Fruit fly (Drosophila melanogaster) whole organism, pupa: ENCODE data around the gene Nrx-IV.

Experiments used
- CG13204 ChIP-seq: fragments of 200-800 bp; sonication (Bioruptor generic); optimal IDR thresholded peaks from 2 replicates; lab custom pipeline; 2018; ENCODE audit warnings: missing biosample characterization, mild to moderate bottlenecking, missing genetic modification characterization, moderate library complexity
- CG14655 ChIP-seq: fragments of 200-800 bp; sonication (Bioruptor generic); optimal IDR thresholded peaks from 3 replicates; lab custom pipeline; 2017; ENCODE audit warnings: mild to moderate bottlenecking, missing biosample characterization, missing genetic modification reagents, missing genetic modification characterization
- CG15710 ChIP-seq: fragments of 200-800 bp; sonication (Bioruptor generic); optimal IDR thresholded peaks from 2 replicates; lab custom pipeline; 2018; ENCODE audit warnings: missing biosample characterization, mild to moderate bottlenecking, missing genetic modification characterization, moderate library complexity
- CG32121 ChIP-seq: fragments of 200-800 bp; sonication (Bioruptor generic); IDR thresholded peaks from 2 replicates; pipeline ENCODE4 v1.3.6; 2022; ENCODE audit warnings: missing biosample characterization, missing genetic modification characterization
- CG4496 ChIP-seq: fragments of 200-800 bp; sonication (Bioruptor generic); IDR thresholded peaks from 3 replicates; pipeline ENCODE4 v1.3.6; 2022; ENCODE audit warnings: missing biosample characterization, missing genetic modification characterization
- CG8159 ChIP-seq: fragments of 200-800 bp; sonication (Bioruptor generic); optimal IDR thresholded peaks from 3 replicates; lab custom pipeline; 2018; ENCODE audit warnings: missing biosample characterization, mild to moderate bottlenecking, missing genetic modification characterization, moderate library complexity
- CG9948 ChIP-seq: fragments of 200-800 bp; sonication (Bioruptor generic); optimal IDR thresholded peaks from 2 replicates; lab custom pipeline; 2018; ENCODE audit warnings: missing biosample characterization, mild to moderate bottlenecking, missing genetic modification characterization, moderate library complexity
- EcR ChIP-seq: fragments of 200-800 bp; sonication (Bioruptor generic); optimal IDR thresholded peaks from 3 replicates; lab custom pipeline; 2019; ENCODE audit warnings: missing biosample characterization, missing genetic modification characterization, mild to moderate bottlenecking, moderate library complexity, missing genetic modification reagents
- Ets98B ChIP-seq: fragments of 200-800 bp; sonication (Bioruptor generic); IDR thresholded peaks from 2 replicates; pipeline ENCODE4 v1.3.6; 2022; ENCODE audit warnings: missing biosample characterization, missing genetic modification characterization

DNA sequence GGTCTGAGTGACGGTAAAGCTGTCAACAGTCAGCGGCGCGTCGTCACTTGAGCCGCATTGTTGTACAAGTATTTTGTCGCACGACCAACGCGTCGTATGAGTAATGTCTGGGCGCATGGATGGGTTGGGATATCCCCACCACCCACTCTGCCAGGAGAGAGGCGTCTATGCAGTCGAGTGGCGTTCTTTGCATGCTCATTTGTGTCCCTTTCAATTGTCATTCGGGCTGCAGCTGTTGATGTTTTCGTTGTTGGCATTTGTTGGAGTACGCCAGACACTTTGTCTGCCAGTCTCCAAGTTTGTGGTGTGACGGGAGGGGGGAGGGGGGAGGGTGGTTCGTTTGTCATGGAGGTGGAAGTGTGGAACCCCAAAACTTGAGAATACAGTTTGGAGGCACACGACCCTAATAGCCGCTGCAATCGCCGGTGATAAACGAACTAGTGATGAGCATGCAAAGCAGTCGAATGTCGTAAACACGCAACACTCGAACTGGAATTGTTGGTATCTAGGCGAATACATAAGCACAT is 15.9 kb downstream of the Nrx-IV start:
- TF ChIP-seq CG13204 (GFP tag; lab: Kevin White, UChicago) (no peak), CG15710 (tag; lab: Kevin White, UChicago) (no peak), CG4496 (GFP tag; lab: Robert Waterston, UW) (no peak), EcR (GFP tag; lab: Kevin White, UChicago) (no peak), CG9948 (tag; lab: Kevin White, UChicago) (no peak), Ets98B (no peak), CG8159 (tag; lab: Kevin White, UChicago) (no peak), CG14655 (GFP tag; lab: Kevin White, UChicago) (no peak), CG32121 (no peak)
